Worm (Caenorhabditis elegans): Measurements from ENCODE around the gene nnt-1.

ce11 chrX:6159562-6159961 is 37.5 kb downstream of the nnt-1 start:
- no peak for TF ChIP-seq unc-130 (GFP tag; optimal IDR thresholded peaks at IDR 0.05)
- TF ChIP-seq fos-1 (tag; optimal IDR thresholded peaks at IDR 0.05): no peak
- no peak for TF ChIP-seq nhr-28 (tag; optimal IDR thresholded peaks at IDR 0.05)
- no peak for TF ChIP-seq F49E8.2 (tag; optimal IDR thresholded peaks at IDR 0.05; ENCODE audit: borderline replicate concordance)
- TF ChIP-seq mep-1 (tag; optimal IDR thresholded peaks at IDR 0.05): no peak
- TF ChIP-seq lin-15B (tag; optimal IDR thresholded peaks at IDR 0.05): no peak
- no peak for TF ChIP-seq lin-1 (GFP tag; IDR thresholded peaks at IDR 0.05)
- TF ChIP-seq aly-2 (tag; optimal IDR thresholded peaks at IDR 0.05): no peak
- TF ChIP-seq nhr-77 (tag; optimal IDR thresholded peaks at IDR 0.05): no peak

Data from whole organism, L4 larva.